Fruit fly (Drosophila melanogaster) whole organism, embryonic: ENCODE data around the gene CG13008.
A peak's percentile ranks its signal among the peaks of the same experiment; 100 is the strongest.

Source experiments
- Antp ChIP-seq: fragments of 200-800 bp; sonication (Bioruptor generic); optimal IDR thresholded peaks from 3 replicates; lab custom pipeline; 2016; ENCODE audit warnings: missing biosample characterization, missing genetic modification characterization
- Atf-2 ChIP-seq: fragments of 200-800 bp; sonication (Bioruptor generic); optimal IDR thresholded peaks from 2 replicates; lab custom pipeline; 2016; ENCODE audit warnings: missing biosample characterization, missing genetic modification characterization
- BEAF-32 ChIP-seq: fragments of 200-800 bp; sonication (Bioruptor generic); optimal IDR thresholded peaks from 3 replicates; lab custom pipeline; 2017; ENCODE audit warnings: missing biosample characterization, missing genetic modification characterization, mild to moderate bottlenecking, moderate library complexity, missing genetic modification reagents
- CG10267 ChIP-seq: fragments of 200-800 bp; sonication (Bioruptor generic); optimal IDR thresholded peaks from 2 replicates; lab custom pipeline; 2018; ENCODE audit warnings: missing biosample characterization, mild to moderate bottlenecking, missing genetic modification characterization, moderate library complexity
- CG10431 ChIP-seq: fragments of 200-800 bp; sonication (Bioruptor generic); optimal IDR thresholded peaks from 3 replicates; lab custom pipeline; 2018; ENCODE audit warnings: missing biosample characterization, mild to moderate bottlenecking, missing genetic modification characterization
- CG12155 ChIP-seq: fragments of 200-800 bp; sonication (Bioruptor generic); optimal IDR thresholded peaks from 3 replicates; lab custom pipeline; 2016; ENCODE audit warnings: missing biosample characterization, missing genetic modification characterization
- CG1233 ChIP-seq: fragments of 200-800 bp; sonication (Bioruptor generic); optimal IDR thresholded peaks from 4 replicates; lab custom pipeline; 2018; ENCODE audit warnings: missing biosample characterization, mild to moderate bottlenecking, missing genetic modification characterization
- CG17385 ChIP-seq: fragments of 200-800 bp; sonication (Bioruptor generic); optimal IDR thresholded peaks from 3 replicates; lab custom pipeline; 2018; ENCODE audit warnings: missing biosample characterization, mild to moderate bottlenecking, missing genetic modification characterization
- CG18619 ChIP-seq: fragments of 200-800 bp; sonication (Bioruptor generic); optimal IDR thresholded peaks from 3 replicates; lab custom pipeline; 2017; ENCODE audit warnings: missing biosample characterization, mild to moderate bottlenecking, missing genetic modification characterization
- CG18764 ChIP-seq: fragments of 200-800 bp; sonication (Bioruptor generic); optimal IDR thresholded peaks from 3 replicates; lab custom pipeline; 2016; ENCODE audit warnings: missing biosample characterization, missing genetic modification characterization
- CG2889 ChIP-seq: fragments of 200-800 bp; sonication (Bioruptor generic); IDR thresholded peaks from 3 replicates; pipeline ENCODE4 v1.3.6; 2022; ENCODE audit warnings: missing biosample characterization, missing genetic modification characterization
- CG33213 ChIP-seq: fragments of 200-800 bp; sonication (Bioruptor generic); optimal IDR thresholded peaks from 3 replicates; lab custom pipeline; 2016; ENCODE audit warnings: missing biosample characterization, missing genetic modification characterization
- CG4730 ChIP-seq: fragments of 200-800 bp; sonication (Bioruptor generic); IDR thresholded peaks from 2 replicates; pipeline ENCODE4 v1.3.6; 2022; ENCODE audit warnings: missing biosample characterization, missing genetic modification characterization
- CG5180 ChIP-seq: fragments of 200-800 bp; sonication (Bioruptor generic); optimal IDR thresholded peaks from 3 replicates; lab custom pipeline; 2017; ENCODE audit warnings: missing biosample characterization, missing genetic modification characterization, mild to moderate bottlenecking, moderate library complexity, missing genetic modification reagents
- CG5953 ChIP-seq: fragments of 200-800 bp; sonication (Bioruptor generic); IDR thresholded peaks from 2 replicates; pipeline ENCODE4 v1.3.6; 2022; ENCODE audit warnings: missing biosample characterization, missing genetic modification characterization
- CG6765 ChIP-seq: fragments of 200-800 bp; sonication (Bioruptor generic); optimal IDR thresholded peaks from 3 replicates; lab custom pipeline; 2017; ENCODE audit warnings: missing biosample characterization, mild to moderate bottlenecking, missing genetic modification characterization
- CG8281 ChIP-seq: fragments of 200-800 bp; sonication (Bioruptor generic); optimal IDR thresholded peaks from 2 replicates; lab custom pipeline; 2018; ENCODE audit warnings: missing biosample characterization, mild to moderate bottlenecking, missing genetic modification characterization, moderate library complexity
- CG8388 ChIP-seq: fragments of 200-800 bp; sonication (Bioruptor generic); optimal IDR thresholded peaks from 2 replicates; lab custom pipeline; 2019; ENCODE audit warnings: missing biosample characterization, mild to moderate bottlenecking, missing genetic modification characterization, moderate library complexity
- CG8924 ChIP-seq: fragments of 200-800 bp; optimal IDR thresholded peaks from 3 replicates; lab custom pipeline; 2019; ENCODE audit warnings: missing biosample characterization, mild to moderate bottlenecking, missing genetic modification characterization, moderate library complexity
- Dfd ChIP-seq, 2 experiments: fragments of >200 bp; optimal IDR thresholded peaks; 2 replicates each; lab custom pipeline; 2017; ENCODE audit warnings: missing biosample characterization in 2 of 2, missing genetic modification characterization in 2 of 2
- Dip2 ChIP-seq: fragments of 200-800 bp; sonication (Bioruptor generic); IDR thresholded peaks from 2 replicates; pipeline ENCODE4 v1.3.6; 2022; ENCODE audit warnings: missing biosample characterization, missing genetic modification characterization
- Gug ChIP-seq: fragments of 200-800 bp; sonication (Bioruptor generic); IDR thresholded peaks from 4 replicates; pipeline ENCODE4 v1.3.6; 2022; ENCODE audit warnings: missing biosample characterization, missing genetic modification characterization
- HHEX ChIP-seq: fragments of 200-800 bp; sonication (Bioruptor generic); optimal IDR thresholded peaks from 3 replicates; lab custom pipeline; 2017; ENCODE audit warnings: missing biosample characterization, mild to moderate bottlenecking, missing genetic modification characterization, missing genetic modification reagents
- Lhr ChIP-seq: fragments of 200-800 bp; sonication (Bioruptor generic); optimal IDR thresholded peaks from 3 replicates; lab custom pipeline; 2017; ENCODE audit warnings: mild to moderate bottlenecking, missing biosample characterization, missing genetic modification reagents, missing genetic modification characterization
- Mad ChIP-seq: fragments of 200-800 bp; sonication (Bioruptor generic); optimal IDR thresholded peaks from 2 replicates; lab custom pipeline; 2016; ENCODE audit warnings: missing biosample characterization, missing genetic modification characterization
- Meics ChIP-seq: fragments of 200-800 bp; sonication (Bioruptor generic); optimal IDR thresholded peaks from 2 replicates; lab custom pipeline; 2017; ENCODE audit warnings: missing biosample characterization, mild to moderate bottlenecking, missing genetic modification characterization
- Myb ChIP-seq: fragments of 200-800 bp; sonication (Bioruptor generic); optimal IDR thresholded peaks from 2 replicates; lab custom pipeline; 2016; ENCODE audit warnings: missing biosample characterization, missing genetic modification characterization
- NK7.1 ChIP-seq: fragments of 200-800 bp; sonication (Bioruptor generic); optimal IDR thresholded peaks from 3 replicates; lab custom pipeline; 2016; ENCODE audit warnings: missing biosample characterization, missing genetic modification characterization
- Ssrp ChIP-seq: fragments of 200-800 bp; sonication (Bioruptor generic); optimal IDR thresholded peaks from 2 replicates; lab custom pipeline; 2018; ENCODE audit warnings: missing biosample characterization, mild to moderate bottlenecking, missing genetic modification characterization, moderate library complexity
- Vsx1 ChIP-seq: fragments of 200-800 bp; sonication (Bioruptor generic); optimal IDR thresholded peaks from 2 replicates; lab custom pipeline; 2017; ENCODE audit warnings: missing biosample characterization, mild to moderate bottlenecking, missing genetic modification characterization, missing genetic modification reagents
- bcd ChIP-seq: fragments of 200-800 bp; sonication (Bioruptor generic); optimal IDR thresholded peaks from 2 replicates; lab custom pipeline; 2017; ENCODE audit warnings: missing biosample characterization, mild to moderate bottlenecking, missing genetic modification characterization
- bowl ChIP-seq: fragments of 200-800 bp; sonication (Bioruptor generic); IDR thresholded peaks from 2 replicates; pipeline ENCODE4 v1.3.6; 2022; ENCODE audit warnings: missing biosample characterization, missing genetic modification characterization
- ci ChIP-seq: fragments of 200-800 bp; sonication (Bioruptor generic); IDR thresholded peaks from 3 replicates; pipeline ENCODE4 v1.3.6; 2022; ENCODE audit warnings: missing biosample characterization, missing genetic modification characterization
- crp ChIP-seq, 2 experiments: fragments of 200-800 bp; sonication (Bioruptor generic); optimal IDR thresholded peaks; 2 replicates in 1 of 2; 3 replicates in 1 of 2; lab custom pipeline; 2017; ENCODE audit warnings: missing biosample characterization in 2 of 2, missing genetic modification characterization in 2 of 2, mild to moderate bottlenecking in 1 of 2, moderate library complexity in 1 of 2
- cwo ChIP-seq: fragments of 200-800 bp; sonication (Bioruptor generic); optimal IDR thresholded peaks from 3 replicates; lab custom pipeline; 2017; ENCODE audit warnings: missing biosample characterization, missing genetic modification characterization, mild to moderate bottlenecking, moderate library complexity, missing genetic modification reagents
- da ChIP-seq: fragments of 200-800 bp; sonication (Bioruptor generic); optimal IDR thresholded peaks from 2 replicates; lab custom pipeline; 2016; ENCODE audit warnings: missing biosample characterization, missing genetic modification characterization
- ewg ChIP-seq: fragments of 200-800 bp; sonication (Bioruptor generic); optimal IDR thresholded peaks from 3 replicates; lab custom pipeline; 2017; ENCODE audit warnings: mild to moderate bottlenecking, missing biosample characterization, missing genetic modification reagents, missing genetic modification characterization
- fu2 ChIP-seq: fragments of 200-800 bp; sonication (Bioruptor generic); optimal IDR thresholded peaks from 2 replicates; lab custom pipeline; 2016; ENCODE audit warnings: missing biosample characterization, missing genetic modification characterization
- jumu ChIP-seq: fragments of 200-800 bp; sonication (Bioruptor generic); optimal IDR thresholded peaks from 3 replicates; lab custom pipeline; 2016; ENCODE audit warnings: missing biosample characterization, missing genetic modification characterization
- otp ChIP-seq: fragments of 200-800 bp; sonication (Bioruptor generic); IDR thresholded peaks from 3 replicates; pipeline ENCODE4, ENCODE4 v1.3.6; 2022; ENCODE audit warnings: missing biosample characterization, missing genetic modification characterization
- prd ChIP-seq, 3 experiments: fragments of >200 bp in 2 of 3; fragments of 200-800 bp in 1 of 3; sonication (Bioruptor generic) in 1 of 3; optimal IDR thresholded peaks in 2 of 3; IDR thresholded peaks in 1 of 3; 2 replicates in 2 of 3; 3 replicates in 1 of 3; pipeline versions ENCODE4 v1.3.6 to Lab custom; 2017 to 2022; ENCODE audit warnings: missing biosample characterization in 1 of 3, missing genetic modification characterization in 1 of 3
- pros ChIP-seq: fragments of 200-800 bp; sonication (Bioruptor generic); optimal IDR thresholded peaks from 3 replicates; lab custom pipeline; 2019; ENCODE audit warnings: missing biosample characterization, mild to moderate bottlenecking, missing genetic modification characterization, moderate library complexity
- pzg ChIP-seq: fragments of 200-800 bp; sonication (Bioruptor generic); optimal IDR thresholded peaks from 3 replicates; lab custom pipeline; 2018; ENCODE audit warnings: missing biosample characterization, mild to moderate bottlenecking, missing genetic modification characterization, moderate library complexity
- sug ChIP-seq: fragments of 200-800 bp; optimal IDR thresholded peaks from 2 replicates; lab custom pipeline; 2019; ENCODE audit warnings: missing biosample characterization, mild to moderate bottlenecking, missing genetic modification characterization, moderate library complexity
- tin ChIP-seq: fragments of 200-800 bp; sonication (Bioruptor generic); optimal IDR thresholded peaks from 3 replicates; lab custom pipeline; 2016; ENCODE audit warnings: missing biosample characterization, missing genetic modification characterization
- usp ChIP-seq: fragments of >200 bp; optimal IDR thresholded peaks from 2 replicates; lab custom pipeline; 2017; ENCODE audit warnings: missing biosample characterization, missing genetic modification characterization

CG13008 gene

dm6 chrX:16750712-16751578 lies 39.8 kb downstream of the CG13008 start (continued):
- TF ChIP-seq CG33213 (GFP tag; lab: Kevin White, UChicago), result no peak
- TF ChIP-seq Meics (GFP tag; lab: Kevin White, UChicago), result peak; percentile 74
- no peak for TF ChIP-seq fu2 (GFP tag; lab: Kevin White, UChicago)
- TF ChIP-seq CG1233 (GFP tag; lab: Kevin White, UChicago), result peak; percentile 63
- TF ChIP-seq sug, result peak; percentile 69
- peak; percentile 57 for TF ChIP-seq CG5180 (GFP tag; lab: Kevin White, UChicago)
- peak; percentile 12; the same call in 1 of the 3 replicates for TF ChIP-seq otp
- TF ChIP-seq Ssrp (tag; lab: Kevin White, UChicago), result peak; percentile 82
- TF ChIP-seq CG10431 (GFP tag; lab: Kevin White, UChicago), result peak; percentile 27
- TF ChIP-seq CG10267 (tag; lab: Kevin White, UChicago), result peak; percentile 78
- peak; percentile 80 for TF ChIP-seq CG8388 (GFP tag; lab: Kevin White, UChicago)
- no peak for TF ChIP-seq Dfd (GFP tag; optimal IDR thresholded peaks at IDR 0.05; lab: Kevin White, UChicago)
- TF ChIP-seq HHEX (GFP tag; lab: Kevin White, UChicago), result peak; percentile 75
- TF ChIP-seq prd (optimal IDR thresholded peaks at IDR 0.05; lab: Kevin White, UChicago), result no peak
- TF ChIP-seq prd (GFP tag; IDR thresholded peaks at IDR 0.05; lab: Robert Waterston, UW), result peak; percentile 62
- TF ChIP-seq usp (GFP tag; lab: Kevin White, UChicago), result no peak
- peak; percentile 22 for TF ChIP-seq CG12155
- TF ChIP-seq CG5953 (GFP tag; lab: Robert Waterston, UW), result no peak
- peak; percentile 54 for TF ChIP-seq bcd
- peak; percentile 67 for TF ChIP-seq CG18619
- TF ChIP-seq CG8924 (tag; lab: Kevin White, UChicago), result peak; percentile 83
- peak; percentile 47 for TF ChIP-seq ewg (GFP tag; lab: Kevin White, UChicago)
- no peak for TF ChIP-seq CG2889 (GFP tag; lab: Robert Waterston, UW)
- peak; percentile 55 for TF ChIP-seq pros (GFP tag; lab: Kevin White, UChicago)

dm6 chrX:16751579-16752156 lies 40.6 kb downstream of the CG13008 start, which contains the start of gene goe:
goe (minus strand) TSS chrX:16751910.
- TF ChIP-seq CG8281 (tag; lab: Kevin White, UChicago), result peak; percentile 39
- peak; percentile 85 for TF ChIP-seq Meics (GFP tag; lab: Kevin White, UChicago)
- peak; percentile 89 for TF ChIP-seq Mad (GFP tag; lab: Kevin White, UChicago)
- TF ChIP-seq Gug, result peak; percentile 81
- TF ChIP-seq CG18764 (GFP tag; lab: Kevin White, UChicago), result peak; percentile 47
- peak; percentile 97 for TF ChIP-seq BEAF-32 (GFP tag; lab: Kevin White, UChicago)
- peak; percentile 80 for TF ChIP-seq pzg (GFP tag; lab: Kevin White, UChicago)
- TF ChIP-seq Antp, result peak; percentile 84
- peak; percentile 76 for TF ChIP-seq Atf-2
- TF ChIP-seq Dfd (GFP tag; optimal IDR thresholded peaks at IDR 0.05; lab: Kevin White, UChicago), result no peak
- peak; percentile 75 for TF ChIP-seq da (GFP tag; lab: Kevin White, UChicago)
- peak in 1 of 2 experiments; percentile 44 for TF ChIP-seq crp (GFP tag; optimal IDR thresholded peaks at IDR 0.05; lab: Kevin White, UChicago)
- peak; percentile 72 for TF ChIP-seq tin (GFP tag; lab: Kevin White, UChicago)
- TF ChIP-seq CG18619, result peak; percentile 85
- peak; percentile 96 for TF ChIP-seq ci
- peak; percentile 73 for TF ChIP-seq CG17385
- peak; percentile 34 for TF ChIP-seq cwo (GFP tag; lab: Kevin White, UChicago)
- peak; percentile 62; the same call in 1 of the 2 replicates for TF ChIP-seq bowl (GFP tag; lab: Robert Waterston, UW)
- TF ChIP-seq CG4730 (GFP tag; lab: Robert Waterston, UW), result peak; percentile 54
- peak; percentile 95 for TF ChIP-seq Myb (GFP tag; lab: Kevin White, UChicago)
- peak; percentile 76 for TF ChIP-seq CG6765 (GFP tag; lab: Kevin White, UChicago)
- peak; percentile 95 for TF ChIP-seq Lhr (GFP tag; lab: Kevin White, UChicago)
- peak; percentile 80 for TF ChIP-seq Vsx1 (GFP tag; lab: Kevin White, UChicago)
- peak; percentile 76 for TF ChIP-seq CG1233 (GFP tag; lab: Kevin White, UChicago)
- no peak for TF ChIP-seq Dip2 (GFP tag; lab: Robert Waterston, UW)
- peak; percentile 70 for TF ChIP-seq NK7.1 (GFP tag; lab: Kevin White, UChicago)
- peak; percentile 84 for TF ChIP-seq jumu (GFP tag; lab: Kevin White, UChicago)
